Fruit fly (Drosophila melanogaster): ENCODE data around the gene ppk5.
A peak's percentile ranks its signal among the peaks of the same experiment; 100 is the strongest.

Gene ppk5

dm6 chr3L:21516716-21517266 is 17.7 kb upstream of the ppk5 start (continued):
- TF ChIP-seq Xrp1 (GFP tag; IDR thresholded peaks at IDR 0.05) (no peak), nmo (GFP tag; optimal IDR thresholded peaks at IDR 0.05) (peak; percentile 57), CG10147 (GFP tag; optimal IDR thresholded peaks at IDR 0.05) (no peak), vvl (GFP tag; IDR thresholded peaks at IDR 0.05) (peak; percentile 42), CG4617 (GFP tag; optimal IDR thresholded peaks at IDR 0.05; ENCODE audit: borderline replicate concordance) (peak; percentile 95), dati (GFP tag; IDR thresholded peaks at IDR 0.05) (no peak), CG18764 (GFP tag; optimal IDR thresholded peaks at IDR 0.05) (no peak), yki (optimal IDR thresholded peaks at IDR 0.05) (no peak), MBD-R2 (GFP tag; IDR thresholded peaks at IDR 0.05) (peak; percentile 56; the same call in 1 of the 2 replicates), CG8089 (GFP tag; optimal IDR thresholded peaks at IDR 0.05) (no peak), Xbp1 (GFP tag; optimal IDR thresholded peaks at IDR 0.05) (peak; percentile 27), Dfd (GFP tag; optimal IDR thresholded peaks at IDR 0.05) (no peak), luna (GFP tag; optimal IDR thresholded peaks at IDR 0.05) (no peak), dm (GFP tag; optimal IDR thresholded peaks at IDR 0.05) (peak; percentile 43), Dip3 (GFP tag; optimal IDR thresholded peaks at IDR 0.05) (peak; percentile 9), cato (GFP tag; optimal IDR thresholded peaks at IDR 0.05; ENCODE audit: borderline replicate concordance) (peak; percentile 0), CG1233 (GFP tag; optimal IDR thresholded peaks at IDR 0.05) (no peak), CG4360 (GFP tag; IDR thresholded peaks at IDR 0.05) (no peak), unpg (GFP tag; optimal IDR thresholded peaks at IDR 0.05) (peak; percentile 5), z (GFP tag; IDR thresholded peaks at IDR 0.05) (no peak), CG16815 (GFP tag; optimal IDR thresholded peaks at IDR 0.05) (no peak), repo (GFP tag; optimal IDR thresholded peaks at IDR 0.05) (no peak), CG8388 (GFP tag; optimal IDR thresholded peaks at IDR 0.05) (no peak), Med (GFP tag) (peak; percentile 86), tll (GFP tag; optimal IDR thresholded peaks at IDR 0.05) (no peak), kni (GFP tag; optimal IDR thresholded peaks at IDR 0.05) (no peak), dysf (GFP tag; IDR thresholded peaks at IDR 0.05) (no peak), CG31441 (GFP tag; IDR thresholded peaks at IDR 0.05) (no peak), CG10209 (GFP tag; optimal IDR thresholded peaks at IDR 0.05) (peak; percentile 14), aop (GFP tag; IDR thresholded peaks at IDR 0.05) (no peak), chm (GFP tag; IDR thresholded peaks at IDR 0.05) (no peak), Camta (GFP tag; optimal IDR thresholded peaks at IDR 0.05) (peak; percentile 27), Tbp (GFP tag; optimal IDR thresholded peaks at IDR 0.05) (no peak), HHEX (GFP tag; optimal IDR thresholded peaks at IDR 0.05) (no peak), CG12219 (GFP tag; optimal IDR thresholded peaks at IDR 0.05) (no peak), sima (GFP tag; optimal IDR thresholded peaks at IDR 0.05) (no peak), Mrtf (GFP tag; IDR thresholded peaks at IDR 0.05) (no peak), odd (GFP tag; optimal IDR thresholded peaks at IDR 0.05) (no peak), pita (GFP tag; optimal IDR thresholded peaks at IDR 0.05) (no peak), C15 (GFP tag; IDR thresholded peaks at IDR 0.05) (no peak), ara (GFP tag; IDR thresholded peaks at IDR 0.05) (no peak), sens-2 (GFP tag; IDR thresholded peaks at IDR 0.05) (no peak), gcm (GFP tag; optimal IDR thresholded peaks at IDR 0.05) (no peak), ato (GFP tag; IDR thresholded peaks at IDR 0.05; ENCODE audit: partially characterized antibody) (no peak), mam (GFP tag; optimal IDR thresholded peaks at IDR 0.05) (peak; percentile 41), pfk (GFP tag; optimal IDR thresholded peaks at IDR 0.05) (no peak), CG18476 (GFP tag; optimal IDR thresholded peaks at IDR 0.05) (no peak), nau (GFP tag; optimal IDR thresholded peaks at IDR 0.05) (no peak), CG11723 (GFP tag; optimal IDR thresholded peaks at IDR 0.05) (no peak), twi (tag; optimal IDR thresholded peaks at IDR 0.05) (no peak), fd96Cb (tag; optimal IDR thresholded peaks at IDR 0.05) (no peak), CG4328 (GFP tag; optimal IDR thresholded peaks at IDR 0.05) (no peak)

Measured in whole organism, embryonic.